Fruit fly (Drosophila melanogaster) S2 (cell line): ENCODE results near the gene CG14411.

Experiments
- CG8478 ChIP-seq: fragments of >200 bp; optimal IDR thresholded peaks from 2 replicates; lab custom pipeline; 2018
- CTCF ChIP-seq, 2 experiments: fragments of >200 bp; optimal IDR thresholded peaks; 2 replicates each; lab custom pipeline; 2018

dm6 chrX:14825470-14825787 lies 7.0 kb upstream of the CG14411 start:
- TF ChIP-seq CG8478: no peak
- no peak for TF ChIP-seq CTCF (optimal IDR thresholded peaks at IDR 0.05; lab: Kevin White, UChicago)
